Worm (Caenorhabditis elegans) whole organism, mixed stage, embryonic: ENCODE data around the gene srw-79.
A peak's percentile ranks its signal among the peaks of the same experiment; 100 is the strongest.

Experiments used
- M03D4.4 ChIP-seq: sonication (generic microtip); optimal IDR thresholded peaks from 2 replicates; lab custom pipeline; 2017; ENCODE audit warnings: mild to moderate bottlenecking, missing genetic modification characterization, missing compliant biosample characterization
- bed-3 ChIP-seq: fragments of 200-800 bp; sonication (Bioruptor generic); optimal IDR thresholded peaks from 3 replicates; lab custom pipeline; 2018; ENCODE audit warnings: mild to moderate bottlenecking, missing genetic modification characterization, moderate library complexity, missing compliant biosample characterization
- blmp-1 ChIP-seq: fragments of 150-350 bp; optimal IDR thresholded peaks from 2 replicates; lab custom pipeline; 2014; ENCODE audit warnings: missing biosample characterization, missing genetic modification characterization
- ceh-39 ChIP-seq: fragments of 150-350 bp; optimal IDR thresholded peaks from 2 replicates; lab custom pipeline; 2014; ENCODE audit warnings: missing biosample characterization, missing genetic modification characterization
- ceh-43 ChIP-seq: fragments of 200-800 bp; sonication (Bioruptor generic); optimal IDR thresholded peaks from 2 replicates; lab custom pipeline; 2018; ENCODE audit warnings: mild to moderate bottlenecking, missing genetic modification characterization, moderate library complexity, missing compliant biosample characterization
- ceh-83 ChIP-seq: fragments of 200-800 bp; sonication (Bioruptor generic); optimal IDR thresholded peaks from 2 replicates; lab custom pipeline; 2018; ENCODE audit warnings: mild to moderate bottlenecking, missing genetic modification characterization, missing compliant biosample characterization
- ces-1 ChIP-seq: fragments of 150-350 bp; optimal IDR thresholded peaks from 2 replicates; lab custom pipeline; 2014; ENCODE audit warnings: missing biosample characterization, missing genetic modification reagents, missing genetic modification characterization
- cnd-1 ChIP-seq: fragments of 200-800 bp; sonication (Bioruptor generic); optimal IDR thresholded peaks from 2 replicates; lab custom pipeline; 2018; ENCODE audit warnings: mild to moderate bottlenecking, missing genetic modification characterization, missing compliant biosample characterization
- drap-1 ChIP-seq: fragments of 200-800 bp; sonication (Bioruptor generic); optimal IDR thresholded peaks from 3 replicates; lab custom pipeline; 2018; ENCODE audit warnings: mild to moderate bottlenecking, missing genetic modification characterization, missing compliant biosample characterization
- elt-1 ChIP-seq: sonication (generic microtip); optimal IDR thresholded peaks from 2 replicates; lab custom pipeline; 2017; ENCODE audit warnings: missing genetic modification characterization, mild to moderate bottlenecking, missing compliant biosample characterization, antibody characterized with exemption, moderate library complexity, borderline replicate concordance; ENCODE audit not compliant: insufficient read depth
- elt-3 ChIP-seq: fragments of 150-350 bp; optimal IDR thresholded peaks from 2 replicates; lab custom pipeline; 2014; ENCODE audit warnings: missing biosample characterization, missing genetic modification characterization
- flh-1 ChIP-seq: fragments of 200-800 bp; sonication (Bioruptor generic); optimal IDR thresholded peaks from 2 replicates; lab custom pipeline; 2018; ENCODE audit warnings: mild to moderate bottlenecking, missing genetic modification characterization, moderate library complexity, missing compliant biosample characterization
- ham-2 ChIP-seq: fragments of 200-800 bp; sonication (Bioruptor generic); optimal IDR thresholded peaks from 2 replicates; lab custom pipeline; 2018; ENCODE audit warnings: mild to moderate bottlenecking, missing genetic modification characterization, missing compliant biosample characterization
- hlh-1 ChIP-seq: fragments of 150-350 bp; optimal IDR thresholded peaks from 2 replicates; lab custom pipeline; 2014; ENCODE audit warnings: missing biosample characterization, missing genetic modification reagents, missing genetic modification characterization
- lin-13 ChIP-seq: fragments of 150-350 bp; optimal IDR thresholded peaks from 2 replicates; lab custom pipeline; 2014; ENCODE audit warnings: missing biosample characterization, missing genetic modification characterization
- lin-32 ChIP-seq: fragments of 200-800 bp; sonication (Bioruptor generic); optimal IDR thresholded peaks from 2 replicates; lab custom pipeline; 2018; ENCODE audit warnings: mild to moderate bottlenecking, missing genetic modification characterization, missing compliant biosample characterization
- lsy-2 ChIP-seq: fragments of 150-350 bp; optimal IDR thresholded peaks from 2 replicates; lab custom pipeline; 2014; ENCODE audit warnings: missing biosample characterization, missing genetic modification characterization
- mab-5 ChIP-seq: fragments of 150-350 bp; optimal IDR thresholded peaks from 2 replicates; lab custom pipeline; 2014; ENCODE audit warnings: missing biosample characterization, missing genetic modification characterization
- mep-1 ChIP-seq: fragments of 150-350 bp; optimal IDR thresholded peaks from 2 replicates; lab custom pipeline; 2017; ENCODE audit warnings: missing biosample characterization, missing genetic modification reagents, missing genetic modification characterization, inconsistent platforms
- mls-2 ChIP-seq: sonication (generic microtip); optimal IDR thresholded peaks from 2 replicates; lab custom pipeline; 2016; ENCODE audit warnings: mild to moderate bottlenecking, missing genetic modification characterization, moderate library complexity, missing compliant biosample characterization
- nhr-2 ChIP-seq: fragments of 150-350 bp; optimal IDR thresholded peaks from 2 replicates; lab custom pipeline; 2014; ENCODE audit warnings: missing biosample characterization, missing genetic modification characterization
- nhr-237 ChIP-seq: fragments of 150-350 bp; optimal IDR thresholded peaks from 2 replicates; lab custom pipeline; 2014; ENCODE audit warnings: missing biosample characterization, missing genetic modification characterization
- nhr-28 ChIP-seq: fragments of 150-350 bp; optimal IDR thresholded peaks from 2 replicates; lab custom pipeline; 2014; ENCODE audit warnings: missing biosample characterization, missing genetic modification characterization
- pha-4 ChIP-seq: fragments of 150-350 bp; optimal IDR thresholded peaks from 2 replicates; lab custom pipeline; 2018; ENCODE audit warnings: missing biosample characterization, missing genetic modification reagents, missing genetic modification characterization
- sem-2 ChIP-seq: fragments of 200-800 bp; sonication (Bioruptor generic); optimal IDR thresholded peaks from 2 replicates; lab custom pipeline; 2018; ENCODE audit warnings: mild to moderate bottlenecking, missing genetic modification characterization, missing compliant biosample characterization
- snpc-4 ChIP-seq: fragments of 150-350 bp; optimal IDR thresholded peaks from 2 replicates; lab custom pipeline; 2014; ENCODE audit warnings: missing biosample characterization, missing genetic modification characterization
- sptf-1 ChIP-seq: sonication (generic microtip); optimal IDR thresholded peaks from 2 replicates; lab custom pipeline; 2017; ENCODE audit warnings: mild to moderate bottlenecking, missing genetic modification characterization, moderate library complexity, missing compliant biosample characterization
- tbx-8 ChIP-seq: fragments of 200-800 bp; sonication (Bioruptor generic); optimal IDR thresholded peaks from 2 replicates; lab custom pipeline; 2018; ENCODE audit warnings: mild to moderate bottlenecking, missing genetic modification characterization, moderate library complexity, missing compliant biosample characterization
- unc-120 ChIP-seq: sonication (generic microtip); optimal IDR thresholded peaks from 2 replicates; lab custom pipeline; 2017; ENCODE audit warnings: missing genetic modification characterization, missing compliant biosample characterization; ENCODE audit not compliant: poor library complexity, severe bottlenecking
- unc-39 ChIP-seq: fragments of 150-350 bp; optimal IDR thresholded peaks from 2 replicates; lab custom pipeline; 2014; ENCODE audit warnings: missing biosample characterization, missing genetic modification characterization
- unc-62 ChIP-seq: fragments of 150-350 bp; optimal IDR thresholded peaks from 2 replicates; lab custom pipeline; 2014; ENCODE audit warnings: missing biosample characterization, missing genetic modification reagents, missing genetic modification characterization
- zip-8 ChIP-seq: fragments of 150-350 bp; optimal IDR thresholded peaks from 2 replicates; lab custom pipeline; 2014; ENCODE audit warnings: missing biosample characterization, missing genetic modification characterization
- ztf-11 ChIP-seq: fragments of 150-350 bp; optimal IDR thresholded peaks from 2 replicates; lab custom pipeline; 2014; ENCODE audit warnings: missing biosample characterization, missing genetic modification characterization

The srw-79 gene

ce11 chrII:2966350-2966749 lies 19.8 kb downstream of the srw-79 start:
- no peak for TF ChIP-seq snpc-4 (tag; lab: Kevin White, UChicago)
- no peak for TF ChIP-seq bed-3 (GFP tag; lab: Kevin White, UChicago)
- TF ChIP-seq ceh-43: no peak
- TF ChIP-seq ztf-11 (tag; lab: Kevin White, UChicago): no peak

- TF ChIP-seq unc-39: no peak
- no peak for TF ChIP-seq elt-1 (tag; lab: Kevin White, UChicago)
- TF ChIP-seq flh-1: no peak
- no peak for TF ChIP-seq snpc-4 (tag; lab: Kevin White, UChicago)
- no peak for TF ChIP-seq nhr-2
- no peak for TF ChIP-seq drap-1
- TF ChIP-seq ceh-83: no peak
- no peak for TF ChIP-seq cnd-1 (tag; lab: Kevin White, UChicago)
- no peak for TF ChIP-seq ceh-43
- no peak for TF ChIP-seq blmp-1
- no peak for TF ChIP-seq lin-13 (tag; lab: Kevin White, UChicago)
- no peak for TF ChIP-seq sem-2 (GFP tag; lab: Kevin White, UChicago)
- no peak for TF ChIP-seq nhr-28 (tag; lab: Kevin White, UChicago)
- no peak for TF ChIP-seq ceh-39
- TF ChIP-seq ham-2 (GFP tag; lab: Kevin White, UChicago): no peak
- no peak for TF ChIP-seq hlh-1 (tag; lab: Kevin White, UChicago)
Measured at ce11 chrII:2967064-2967463, 20.5 kb downstream of the srw-79 start.

ce11 chrII:2973940-2974402 lies 27.4 kb downstream of the srw-79 start:
- TF ChIP-seq lin-32 (GFP tag; lab: Kevin White, UChicago): no peak
- peak; percentile 15 for TF ChIP-seq flh-1
- TF ChIP-seq ces-1: peak; percentile 83
- peak; percentile 82 for TF ChIP-seq nhr-237 (tag; lab: Kevin White, UChicago)
- peak; percentile 48 for TF ChIP-seq blmp-1
- no peak for TF ChIP-seq nhr-28 (tag; lab: Kevin White, UChicago)
- TF ChIP-seq mls-2 (tag; lab: Kevin White, UChicago): peak; percentile 62
- no peak for TF ChIP-seq elt-1 (tag; lab: Kevin White, UChicago)
- TF ChIP-seq cnd-1 (tag; lab: Kevin White, UChicago): no peak
- TF ChIP-seq ceh-39: no peak
- TF ChIP-seq bed-3 (GFP tag; lab: Kevin White, UChicago): peak; percentile 49
- no peak for TF ChIP-seq lin-13 (tag; lab: Kevin White, UChicago)
- peak; percentile 82 for TF ChIP-seq pha-4 (tag; lab: Kevin White, UChicago)
- peak; percentile 51 for TF ChIP-seq unc-62 (GFP tag; lab: Kevin White, UChicago)
- no peak for TF ChIP-seq drap-1
- no peak for TF ChIP-seq sem-2 (GFP tag; lab: Kevin White, UChicago)
- TF ChIP-seq ceh-83: no peak
- TF ChIP-seq ham-2 (GFP tag; lab: Kevin White, UChicago): peak; percentile 68
- TF ChIP-seq nhr-2: no peak
- TF ChIP-seq unc-120 (tag; lab: Kevin White, UChicago): peak; percentile 50
- peak; percentile 56 for TF ChIP-seq M03D4.4
- TF ChIP-seq mab-5: no peak
- TF ChIP-seq hlh-1 (tag; lab: Kevin White, UChicago): peak; percentile 26
- no peak for TF ChIP-seq ceh-43
- peak; percentile 69 for TF ChIP-seq sptf-1 (tag; lab: Kevin White, UChicago)
- TF ChIP-seq lsy-2 (tag; lab: Kevin White, UChicago): peak; percentile 43
- peak; percentile 54 for TF ChIP-seq ztf-11 (tag; lab: Kevin White, UChicago)
- TF ChIP-seq tbx-8 (GFP tag; lab: Kevin White, UChicago): no peak
- peak; percentile 74 for TF ChIP-seq elt-3
- TF ChIP-seq mep-1 (tag; lab: Kevin White, UChicago): peak; percentile 60
- TF ChIP-seq snpc-4 (tag; lab: Kevin White, UChicago): no peak

- TF ChIP-seq bed-3 (GFP tag; lab: Kevin White, UChicago) (no peak), tbx-8 (GFP tag; lab: Kevin White, UChicago) (no peak), zip-8 (tag; lab: Kevin White, UChicago) (peak; percentile 87), drap-1 (no peak)
Measured at ce11 chrII:2975561-2976230, 29.2 kb downstream of the srw-79 start.
